Worm (Caenorhabditis elegans) whole organism, L4 larva: ENCODE results near the gene adbp-1.

ENCODE experiments used
- F37D6.2 ChIP-seq: sonication (generic microtip); optimal IDR thresholded peaks from 2 replicates; lab custom pipeline; 2016; ENCODE audit warnings: mild to moderate bottlenecking, missing genetic modification characterization, missing compliant biosample characterization
- T20F7.1 ChIP-seq: fragments of 200-800 bp; sonication (Bioruptor generic); optimal IDR thresholded peaks from 2 replicates; lab custom pipeline; 2018; ENCODE audit warnings: mild to moderate bottlenecking, missing genetic modification characterization, missing compliant biosample characterization
- T26A8.4 ChIP-seq: fragments of 200-800 bp; sonication (Bioruptor generic); IDR thresholded peaks from 2 replicates; pipeline ENCODE4 v1.3.6; 2022; ENCODE audit warnings: missing genetic modification characterization, missing compliant biosample characterization
- Y105C5A.15 ChIP-seq: fragments of 200-800 bp; sonication (Bioruptor generic); IDR thresholded peaks from 2 replicates; pipeline ENCODE4 v1.3.6; 2022; ENCODE audit warnings: missing genetic modification characterization, missing compliant biosample characterization
- ZK546.5 ChIP-seq, 2 experiments: sonication (generic microtip); optimal IDR thresholded peaks; 2 replicates each; lab custom pipeline; 2017; ENCODE audit warnings: missing biosample characterization in 2 of 2, missing genetic modification characterization in 2 of 2
- aha-1 ChIP-seq: fragments of 150-350 bp; peaks from one replicate; lab custom pipeline; 2014; ENCODE audit warnings: missing biosample characterization, missing genetic modification characterization
- aly-2 ChIP-seq: sonication (generic microtip); optimal IDR thresholded peaks from 2 replicates; lab custom pipeline; 2018; ENCODE audit warnings: missing biosample characterization, missing genetic modification characterization
- attf-4 ChIP-seq: sonication (generic microtip); optimal IDR thresholded peaks from 3 replicates; lab custom pipeline; 2017; ENCODE audit warnings: missing biosample characterization, missing genetic modification characterization
- ceh-20 ChIP-seq: fragments of 200-800 bp; sonication (Bioruptor generic); IDR thresholded peaks from 2 replicates; pipeline ENCODE4 v1.3.6; 2022; ENCODE audit warnings: missing genetic modification reagents, missing genetic modification characterization, missing compliant biosample characterization
- ceh-44 ChIP-seq: fragments of 200-800 bp; sonication (Bioruptor generic); IDR thresholded peaks from 2 replicates; pipeline ENCODE4 v1.3.6; 2022; ENCODE audit warnings: missing genetic modification reagents, missing genetic modification characterization, missing compliant biosample characterization
- ceh-82 ChIP-seq: sonication (generic microtip); optimal IDR thresholded peaks from 2 replicates; lab custom pipeline; 2017; ENCODE audit warnings: missing biosample characterization, missing genetic modification characterization
- cey-2 ChIP-seq: sonication (generic microtip); optimal IDR thresholded peaks from 3 replicates; lab custom pipeline; 2017; ENCODE audit warnings: missing genetic modification characterization, mild to moderate bottlenecking, missing compliant biosample characterization, antibody characterized with exemption, borderline replicate concordance; ENCODE audit not compliant: insufficient read depth
- daf-16 ChIP-seq, 3 experiments: sonication (generic microtip); optimal IDR thresholded peaks; 2 replicates each; lab custom pipeline; 2016 to 2017; ENCODE audit warnings: missing genetic modification characterization in 3 of 3, missing genetic modification reagents in 3 of 3, mild to moderate bottlenecking in 2 of 3, missing compliant biosample characterization in 2 of 3, missing biosample characterization in 1 of 3, moderate library complexity in 1 of 3
- egl-43 ChIP-seq: fragments of 200-800 bp; sonication (Bioruptor generic); IDR thresholded peaks from 2 replicates; pipeline ENCODE4 v1.3.6; 2022; ENCODE audit warnings: missing genetic modification reagents, missing genetic modification characterization, missing compliant biosample characterization
- lin-29 ChIP-seq: fragments of 200-800 bp; sonication (Bioruptor generic); IDR thresholded peaks from 2 replicates; pipeline ENCODE4 v1.3.6; 2022; ENCODE audit warnings: missing genetic modification reagents, missing genetic modification characterization, missing compliant biosample characterization
- mdl-1 ChIP-seq, 2 experiments: fragments of 150-350 bp in 1 of 2; sonication (generic microtip) in 1 of 2; optimal IDR thresholded peaks; 2 replicates each; lab custom pipeline; 2014 to 2017; ENCODE audit warnings: missing biosample characterization in 2 of 2, missing genetic modification characterization in 2 of 2
- nhr-10 ChIP-seq: fragments of 150-350 bp; optimal IDR thresholded peaks from 2 replicates; lab custom pipeline; 2014; ENCODE audit warnings: missing biosample characterization, missing genetic modification characterization
- nhr-76 ChIP-seq: fragments of 150-350 bp; optimal IDR thresholded peaks from 2 replicates; lab custom pipeline; 2014; ENCODE audit warnings: missing biosample characterization, missing genetic modification characterization
- pha-4 ChIP-seq, 2 experiments: fragments of 150-350 bp in 1 of 2; fragments of 200-800 bp in 1 of 2; sonication (Bioruptor generic) in 1 of 2; IDR thresholded peaks in 1 of 2; optimal IDR thresholded peaks in 1 of 2; 2 replicates each; pipeline versions ENCODE4 v1.3.6 to Lab custom; 2014 to 2022; ENCODE audit warnings: missing genetic modification characterization in 2 of 2, missing genetic modification reagents in 2 of 2, missing biosample characterization in 1 of 2, missing compliant biosample characterization in 1 of 2
- php-3 ChIP-seq: fragments of 200-800 bp; sonication (Bioruptor generic); IDR thresholded peaks from 2 replicates; pipeline ENCODE4 v1.3.6; 2022; ENCODE audit warnings: missing genetic modification reagents, missing genetic modification characterization, missing compliant biosample characterization
- pqm-1 ChIP-seq: sonication (generic microtip); optimal IDR thresholded peaks from 2 replicates; lab custom pipeline; 2017; ENCODE audit warnings: missing biosample characterization, missing genetic modification characterization
- set-16 ChIP-seq: fragments of 200-800 bp; sonication (Bioruptor generic); IDR thresholded peaks from 2 replicates; pipeline ENCODE4 v1.3.6; 2022; ENCODE audit warnings: missing genetic modification reagents, missing genetic modification characterization, missing compliant biosample characterization
- snpc-4 ChIP-seq: fragments of 150-350 bp; optimal IDR thresholded peaks from 2 replicates; lab custom pipeline; 2014; ENCODE audit warnings: missing biosample characterization, missing genetic modification characterization
- spr-3 ChIP-seq: fragments of 200-800 bp; sonication (Bioruptor generic); optimal IDR thresholded peaks from 2 replicates; lab custom pipeline; 2018; ENCODE audit warnings: mild to moderate bottlenecking, missing genetic modification characterization, missing compliant biosample characterization
- unc-39 ChIP-seq: sonication (generic microtip); optimal IDR thresholded peaks from 2 replicates; lab custom pipeline; 2017; ENCODE audit warnings: missing biosample characterization, missing genetic modification characterization
- unc-62 ChIP-seq, 3 experiments: fragments of 150-350 bp in 1 of 3; sonication (generic microtip); optimal IDR thresholded peaks in 2 of 3; peaks in 1 of 3; 1 replicate in 1 of 3; 2 replicates in 2 of 3; lab custom pipeline; 2014 to 2017; ENCODE audit warnings: missing biosample characterization in 3 of 3, missing genetic modification characterization in 3 of 3, missing genetic modification reagents in 3 of 3, missing genotype in 1 of 3
- vab-7 ChIP-seq: fragments of 200-800 bp; sonication (Bioruptor generic); IDR thresholded peaks from 2 replicates; pipeline ENCODE4 v1.3.6; 2022; ENCODE audit warnings: missing genetic modification reagents, missing genetic modification characterization, missing compliant biosample characterization
- zfp-3 ChIP-seq: fragments of 200-800 bp; sonication (Bioruptor generic); conservative IDR thresholded peaks from 2 replicates; pipeline ENCODE4 v1.3.6; 2022; ENCODE audit warnings: missing genetic modification reagents, missing genetic modification characterization, missing compliant biosample characterization
- ztf-11 ChIP-seq: fragments of 150-350 bp; optimal IDR thresholded peaks from 2 replicates; lab custom pipeline; 2014; ENCODE audit warnings: missing biosample characterization, missing genetic modification characterization
- ztf-7 ChIP-seq: fragments of 150-350 bp; optimal IDR thresholded peaks from 2 replicates; lab custom pipeline; 2014; ENCODE audit warnings: missing biosample characterization, missing genetic modification characterization

adbp-1 gene

DNA sequence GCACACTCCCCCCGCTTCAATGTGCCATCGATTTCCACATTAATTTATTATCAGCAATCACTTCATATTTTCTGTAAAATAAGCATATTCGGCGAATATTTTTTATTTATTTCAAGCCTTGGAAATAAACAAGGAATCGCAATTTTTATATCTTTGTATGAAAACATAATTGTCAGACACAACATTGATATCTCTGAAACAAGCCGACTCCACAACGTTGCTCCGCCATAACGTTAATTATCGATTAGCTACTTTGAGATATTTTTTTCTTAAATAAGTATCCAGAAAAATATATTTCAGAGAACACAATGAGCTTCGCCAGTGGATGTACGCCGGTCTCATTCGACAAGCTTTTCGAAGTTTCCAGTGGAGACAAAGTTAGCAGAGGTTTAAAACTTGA is at the start of gene adbp-1:
Gene adbp-1 (plus strand): TSS at position 301 of the 400 bp plus-strand sequence.
- TF ChIP-seq ZK546.5 (tag; optimal IDR thresholded peaks at IDR 0.05; lab: Kevin White, UChicago) (no peak), ceh-82 (tag; lab: Kevin White, UChicago) (no peak), daf-16 (GFP tag; optimal IDR thresholded peaks at IDR 0.05; lab: Kevin White, UChicago) (no peak), daf-16 (tag; optimal IDR thresholded peaks at IDR 0.05; lab: Kevin White, UChicago) (peak; percentile 5)

DNA sequence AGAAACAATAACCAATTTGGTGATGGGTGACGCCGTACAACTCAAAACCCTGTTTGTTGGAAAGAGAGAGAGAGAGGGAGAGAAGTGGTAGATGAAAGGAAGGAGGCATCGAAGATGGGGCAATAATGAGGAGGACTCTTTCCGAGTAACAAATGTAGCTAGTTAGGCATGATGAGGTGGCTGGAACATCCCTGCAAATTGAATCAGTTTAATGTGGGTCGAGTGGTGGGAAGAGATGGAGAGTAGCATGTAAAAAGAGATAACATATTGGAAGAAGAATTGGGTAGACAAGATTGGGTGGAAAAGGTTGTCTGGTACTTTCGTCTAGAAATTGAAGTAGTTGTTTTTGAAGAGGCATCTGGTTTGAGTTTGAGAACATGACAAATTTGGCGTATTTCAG is 47.7 kb upstream of the adbp-1 start:
- TF ChIP-seq snpc-4: no peak
- TF ChIP-seq F37D6.2 (tag; lab: Kevin White, UChicago): no peak
- peak; percentile 84 for TF ChIP-seq aha-1 (tag; lab: Kevin White, UChicago)
- no peak for TF ChIP-seq nhr-76 (tag; lab: Kevin White, UChicago)

ce11 chrII:11398787-11399186 is 45.2 kb upstream of the adbp-1 start:
- TF ChIP-seq egl-43 (GFP tag; lab: Robert Waterston, UW) (0 out of 2 replicates have a peak, but pooled peaks have one; percentile 48), pha-4 (GFP tag; IDR thresholded peaks at IDR 0.05; lab: Robert Waterston, UW) (peak; percentile 18; the same call in 1 of the 2 replicates), pha-4 (tag; optimal IDR thresholded peaks at IDR 0.05; lab: Kevin White, UChicago) (no peak), ceh-20 (GFP tag; lab: Robert Waterston, UW) (no peak), Y105C5A.15 (no peak), aha-1 (tag; lab: Kevin White, UChicago) (peak; percentile 87), ZK546.5 (tag; optimal IDR thresholded peaks at IDR 0.05; lab: Kevin White, UChicago) (no peak)

- TF ChIP-seq unc-62 (GFP tag; optimal IDR thresholded peaks at IDR 0.05 in 1 of 2; lab: Kevin White, UChicago) (peak in 1 of 2 experiments; percentile 61), unc-62 (tag; optimal IDR thresholded peaks at IDR 0.05; lab: Kevin White, UChicago) (no peak), pqm-1 (tag; lab: Kevin White, UChicago) (no peak)
These were observed 43.6 kb upstream of the adbp-1 start for ce11 chrII:11400386-11400785.

DNA sequence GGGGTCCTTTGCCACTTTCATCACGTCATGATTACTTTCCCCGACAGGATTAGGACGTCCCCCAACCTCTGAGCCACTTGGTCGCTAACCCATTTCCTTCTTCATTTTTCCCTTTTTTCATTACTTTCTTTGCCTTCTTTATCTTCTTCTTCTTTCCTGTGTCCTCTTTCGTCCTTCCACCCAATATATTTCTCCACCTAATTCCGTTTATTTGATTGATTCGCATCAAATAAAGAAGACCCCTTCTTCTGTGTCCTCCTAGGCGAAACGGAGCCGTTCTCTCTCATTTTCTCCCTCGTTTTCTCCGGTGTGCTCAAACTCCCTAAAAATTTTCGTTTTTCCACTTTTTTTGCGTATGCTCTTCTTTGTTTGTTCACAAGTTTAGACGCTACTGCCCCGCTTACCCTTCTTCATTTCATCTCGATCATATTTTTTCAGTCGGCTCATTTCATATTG is 34.3 kb upstream of the adbp-1 start, which contains the start of gene C05D12.7:
Gene C05D12.7 (plus strand): TSS at position 406 of the 456 bp plus-strand sequence.
- TF ChIP-seq ztf-7 (tag; lab: Kevin White, UChicago) (no peak), spr-3 (GFP tag; lab: Kevin White, UChicago) (no peak), nhr-10 (tag; lab: Kevin White, UChicago) (no peak), cey-2 (tag; lab: Kevin White, UChicago) (no peak), attf-4 (no peak), lin-29 (GFP tag; lab: Robert Waterston, UW) (no peak), set-16 (no peak), unc-39 (tag; lab: Kevin White, UChicago) (no peak), vab-7 (GFP tag; lab: Robert Waterston, UW) (no peak), mdl-1 (tag; optimal IDR thresholded peaks at IDR 0.05; lab: Kevin White, UChicago) (no peak), T26A8.4 (GFP tag; lab: Robert Waterston, UW) (no peak)

- TF ChIP-seq T20F7.1 (GFP tag; lab: Kevin White, UChicago): no peak
- TF ChIP-seq ztf-11: no peak
- no peak for TF ChIP-seq ceh-44 (GFP tag; lab: Robert Waterston, UW)
- no peak for TF ChIP-seq aly-2 (tag; lab: Kevin White, UChicago)
- TF ChIP-seq php-3 (GFP tag; lab: Robert Waterston, UW): no peak
- TF ChIP-seq zfp-3 (GFP tag; lab: Robert Waterston, UW): no peak
These were observed 28.3 kb upstream of the adbp-1 start, which contains the start of gene C05D12.1 for ce11 chrII:11415672-11416071. Gene C05D12.1 (minus strand): TSS chrII:11415772.
